Fruit fly (Drosophila melanogaster) whole organism, embryonic: Measurements from ENCODE around the gene Nepl9.

ENCODE experiments used
- Asciz ChIP-seq: fragments of 200-800 bp; sonication (Bioruptor generic); optimal IDR thresholded peaks from 2 replicates; lab custom pipeline; 2017; ENCODE audit warnings: missing biosample characterization, mild to moderate bottlenecking, missing genetic modification characterization, missing genetic modification reagents
- CG10209 ChIP-seq: fragments of 200-800 bp; sonication (Bioruptor generic); optimal IDR thresholded peaks from 3 replicates; lab custom pipeline; 2017; ENCODE audit warnings: missing biosample characterization, mild to moderate bottlenecking, missing genetic modification characterization, missing genetic modification reagents
- CG10274 ChIP-seq: fragments of 200-800 bp; sonication (Bioruptor generic); optimal IDR thresholded peaks from 3 replicates; lab custom pipeline; 2017; ENCODE audit warnings: missing biosample characterization, mild to moderate bottlenecking, missing genetic modification characterization
- CG10979 ChIP-seq: fragments of 200-800 bp; sonication (Bioruptor generic); optimal IDR thresholded peaks from 2 replicates; lab custom pipeline; 2018; ENCODE audit warnings: missing biosample characterization, mild to moderate bottlenecking, missing genetic modification characterization, moderate library complexity
- CG11085 ChIP-seq: fragments of 200-800 bp; sonication (Bioruptor generic); IDR thresholded peaks from 2 replicates; pipeline ENCODE4 v1.3.6; 2022; ENCODE audit warnings: missing biosample characterization, missing genetic modification characterization
- CG12299 ChIP-seq: fragments of 200-800 bp; sonication (Bioruptor generic); optimal IDR thresholded peaks from 2 replicates; lab custom pipeline; 2018; ENCODE audit warnings: missing biosample characterization, mild to moderate bottlenecking, missing genetic modification characterization
- CG13424 ChIP-seq: fragments of 200-800 bp; sonication (Bioruptor generic); optimal IDR thresholded peaks from 2 replicates; lab custom pipeline; 2019; ENCODE audit warnings: missing biosample characterization, mild to moderate bottlenecking, missing genetic modification characterization, moderate library complexity
- CG15269 ChIP-seq: fragments of 200-800 bp; sonication (Bioruptor generic); optimal IDR thresholded peaks from 2 replicates; lab custom pipeline; 2018; ENCODE audit warnings: missing biosample characterization, mild to moderate bottlenecking, missing genetic modification characterization, moderate library complexity
- CG16779 ChIP-seq: fragments of 200-800 bp; sonication (Bioruptor generic); IDR thresholded peaks from 2 replicates; pipeline ENCODE4 v1.3.6; 2022; ENCODE audit warnings: missing biosample characterization, missing genetic modification characterization
- CG17361 ChIP-seq: fragments of 200-800 bp; sonication (Bioruptor generic); IDR thresholded peaks from 3 replicates; pipeline ENCODE4 v1.3.6; 2022; ENCODE audit warnings: missing biosample characterization, missing genetic modification characterization
- CG18011 ChIP-seq: fragments of 200-800 bp; sonication (Bioruptor generic); optimal IDR thresholded peaks from 2 replicates; lab custom pipeline; 2017; ENCODE audit warnings: missing biosample characterization, missing genetic modification characterization, mild to moderate bottlenecking, moderate library complexity, missing genotype
- CG33213 ChIP-seq: fragments of 200-800 bp; sonication (Bioruptor generic); optimal IDR thresholded peaks from 3 replicates; lab custom pipeline; 2016; ENCODE audit warnings: missing biosample characterization, missing genetic modification characterization
- CG34376 ChIP-seq: fragments of 200-800 bp; sonication (Bioruptor generic); optimal IDR thresholded peaks from 2 replicates; lab custom pipeline; 2018; ENCODE audit warnings: missing biosample characterization, mild to moderate bottlenecking, missing genetic modification characterization
- CG3838 ChIP-seq: fragments of 200-800 bp; sonication (Bioruptor generic); optimal IDR thresholded peaks from 3 replicates; lab custom pipeline; 2016; ENCODE audit warnings: missing biosample characterization, missing genetic modification characterization
- CG8089 ChIP-seq: fragments of 200-800 bp; sonication (Bioruptor generic); optimal IDR thresholded peaks from 3 replicates; lab custom pipeline; 2016; ENCODE audit warnings: missing biosample characterization, missing genetic modification characterization
- D19B ChIP-seq: fragments of 200-800 bp; sonication (Bioruptor generic); optimal IDR thresholded peaks from 2 replicates; lab custom pipeline; 2017; ENCODE audit warnings: missing biosample characterization, mild to moderate bottlenecking, missing genetic modification characterization
- Doc2 ChIP-seq: fragments of 200-800 bp; sonication (Bioruptor generic); IDR thresholded peaks from 2 replicates; pipeline ENCODE4 v1.3.6; 2022; ENCODE audit warnings: missing biosample characterization, missing genetic modification characterization
- Eip74EF ChIP-seq, 2 experiments: fragments of 200-800 bp in 1 of 2; fragments of >200 bp in 1 of 2; sonication (Bioruptor generic) in 1 of 2; optimal IDR thresholded peaks; 2 replicates each; lab custom pipeline; 2017 to 2019; ENCODE audit warnings: missing biosample characterization in 2 of 2, missing genetic modification characterization in 2 of 2, mild to moderate bottlenecking in 1 of 2, moderate library complexity in 1 of 2
- GATAe ChIP-seq: fragments of 200-800 bp; sonication (Bioruptor generic); conservative IDR thresholded peaks from 2 replicates; pipeline ENCODE4 v1.3.6; 2022; ENCODE audit warnings: missing biosample characterization, missing genetic modification characterization
- H15 ChIP-seq: fragments of 200-800 bp; sonication (Bioruptor generic); IDR thresholded peaks from 3 replicates; pipeline ENCODE4 v1.3.6; 2022; ENCODE audit warnings: missing biosample characterization, missing genetic modification characterization
- HHEX ChIP-seq: fragments of 200-800 bp; sonication (Bioruptor generic); optimal IDR thresholded peaks from 3 replicates; lab custom pipeline; 2017; ENCODE audit warnings: missing biosample characterization, mild to moderate bottlenecking, missing genetic modification characterization, missing genetic modification reagents
- Hr3 ChIP-seq: fragments of 200-800 bp; sonication (Bioruptor generic); optimal IDR thresholded peaks from 3 replicates; lab custom pipeline; 2016; ENCODE audit warnings: missing biosample characterization, missing genetic modification characterization
- Hr78 ChIP-seq, 2 experiments: fragments of 200-800 bp in 1 of 2; fragments of >200 bp in 1 of 2; sonication (Bioruptor generic) in 1 of 2; optimal IDR thresholded peaks; 2 replicates each; lab custom pipeline; 2017 to 2019; ENCODE audit warnings: missing biosample characterization in 2 of 2, missing genetic modification characterization in 2 of 2, mild to moderate bottlenecking in 1 of 2, moderate library complexity in 1 of 2
- Lim3 ChIP-seq: fragments of 200-800 bp; sonication (Bioruptor generic); IDR thresholded peaks from 2 replicates; pipeline ENCODE4 v1.3.6; 2022; ENCODE audit warnings: missing biosample characterization, missing genetic modification characterization
- Myb ChIP-seq: fragments of 200-800 bp; sonication (Bioruptor generic); optimal IDR thresholded peaks from 2 replicates; lab custom pipeline; 2016; ENCODE audit warnings: missing biosample characterization, missing genetic modification characterization
- Scr ChIP-seq: fragments of 200-800 bp; sonication (Bioruptor generic); IDR thresholded peaks from 2 replicates; pipeline ENCODE4 v1.3.6; 2022; ENCODE audit warnings: missing biosample characterization, missing genetic modification characterization; ENCODE audit not compliant: partially characterized antibody
- Usf ChIP-seq: fragments of 200-800 bp; sonication (Bioruptor generic); optimal IDR thresholded peaks from 2 replicates; lab custom pipeline; 2017; ENCODE audit warnings: missing genotype, missing biosample characterization, missing genetic modification characterization
- bcd ChIP-seq: fragments of 200-800 bp; sonication (Bioruptor generic); optimal IDR thresholded peaks from 2 replicates; lab custom pipeline; 2017; ENCODE audit warnings: missing biosample characterization, mild to moderate bottlenecking, missing genetic modification characterization
- chinmo ChIP-seq: fragments of 200-800 bp; sonication (Bioruptor generic); IDR thresholded peaks from 4 replicates; pipeline ENCODE4 v1.3.6; 2022; ENCODE audit warnings: missing biosample characterization, missing genetic modification characterization; ENCODE audit not compliant: partially characterized antibody
- ci ChIP-seq: fragments of 200-800 bp; sonication (Bioruptor generic); IDR thresholded peaks from 3 replicates; pipeline ENCODE4 v1.3.6; 2022; ENCODE audit warnings: missing biosample characterization, missing genetic modification characterization
- corto ChIP-seq: fragments of 200-800 bp; sonication (Bioruptor generic); optimal IDR thresholded peaks from 2 replicates; lab custom pipeline; 2016; ENCODE audit warnings: missing biosample characterization, mild to moderate bottlenecking, missing genetic modification characterization, moderate library complexity
- dmrt11E ChIP-seq: fragments of 200-800 bp; sonication (Bioruptor generic); optimal IDR thresholded peaks from 3 replicates; lab custom pipeline; 2018; ENCODE audit warnings: missing biosample characterization, mild to moderate bottlenecking, missing genetic modification characterization, moderate library complexity
- ewg ChIP-seq: fragments of 200-800 bp; sonication (Bioruptor generic); optimal IDR thresholded peaks from 3 replicates; lab custom pipeline; 2017; ENCODE audit warnings: mild to moderate bottlenecking, missing biosample characterization, missing genetic modification reagents, missing genetic modification characterization
- eyg ChIP-seq: fragments of 200-800 bp; sonication (Bioruptor generic); optimal IDR thresholded peaks from 3 replicates; lab custom pipeline; 2016; ENCODE audit warnings: missing biosample characterization, missing genetic modification characterization
- grn ChIP-seq: fragments of 200-800 bp; sonication (Bioruptor generic); optimal IDR thresholded peaks from 3 replicates; lab custom pipeline; 2017; ENCODE audit warnings: missing biosample characterization, missing genetic modification characterization
- jumu ChIP-seq: fragments of 200-800 bp; sonication (Bioruptor generic); optimal IDR thresholded peaks from 3 replicates; lab custom pipeline; 2016; ENCODE audit warnings: missing biosample characterization, missing genetic modification characterization
- kni ChIP-seq: fragments of 200-800 bp; sonication (Bioruptor generic); optimal IDR thresholded peaks from 3 replicates; lab custom pipeline; 2017; ENCODE audit warnings: mild to moderate bottlenecking, missing biosample characterization, missing genetic modification reagents, missing genetic modification characterization
- lbe ChIP-seq: fragments of 200-800 bp; sonication (Bioruptor generic); optimal IDR thresholded peaks from 2 replicates; lab custom pipeline; 2016; ENCODE audit warnings: missing biosample characterization, mild to moderate bottlenecking, missing genetic modification characterization
- oc ChIP-seq: fragments of 200-800 bp; sonication (Bioruptor generic); optimal IDR thresholded peaks from 2 replicates; lab custom pipeline; 2018; ENCODE audit warnings: missing biosample characterization, mild to moderate bottlenecking, missing genetic modification characterization, moderate library complexity
- scrt ChIP-seq: fragments of 200-800 bp; sonication (Bioruptor generic); optimal IDR thresholded peaks from 2 replicates; lab custom pipeline; 2018; ENCODE audit warnings: missing biosample characterization, mild to moderate bottlenecking, missing genetic modification characterization, moderate library complexity
- sd ChIP-seq: fragments of 200-800 bp; sonication (Bioruptor generic); optimal IDR thresholded peaks from 3 replicates; lab custom pipeline; 2018; ENCODE audit warnings: missing biosample characterization, mild to moderate bottlenecking, missing genetic modification characterization, moderate library complexity
- slou ChIP-seq: fragments of 200-800 bp; sonication (Bioruptor generic); optimal IDR thresholded peaks from 3 replicates; lab custom pipeline; 2016; ENCODE audit warnings: missing biosample characterization, missing genetic modification characterization
- ssp ChIP-seq: fragments of 200-800 bp; sonication (Bioruptor generic); IDR thresholded peaks from 2 replicates; pipeline ENCODE4 v1.3.6; 2022; ENCODE audit warnings: missing biosample characterization, missing genetic modification characterization
- sug ChIP-seq: fragments of 200-800 bp; optimal IDR thresholded peaks from 2 replicates; lab custom pipeline; 2019; ENCODE audit warnings: missing biosample characterization, mild to moderate bottlenecking, missing genetic modification characterization, moderate library complexity
- tgo ChIP-seq: fragments of 200-800 bp; sonication (Bioruptor generic); IDR thresholded peaks from 3 replicates; pipeline ENCODE4 v1.3.6; 2022; ENCODE audit warnings: missing biosample characterization, missing genetic modification characterization
- toy ChIP-seq: fragments of 200-800 bp; sonication (Bioruptor generic); IDR thresholded peaks from 2 replicates; pipeline ENCODE4 v1.3.6; 2022; ENCODE audit warnings: missing biosample characterization, missing genetic modification characterization

Nepl9 gene

dm6 chr2L:16882871-16883849 lies 46.1 kb upstream of the Nepl9 start (continued):
- no peak for TF ChIP-seq lbe (GFP tag; lab: Kevin White, UChicago)
- TF ChIP-seq CG12299 (tag; lab: Kevin White, UChicago): no peak
- peak; percentile 10; the same call in 1 of the 2 replicates for TF ChIP-seq Lim3
- no peak for TF ChIP-seq corto
- TF ChIP-seq bcd (GFP tag; lab: Kevin White, UChicago): no peak
- peak; percentile 58 for TF ChIP-seq grn (GFP tag; lab: Kevin White, UChicago)
- no peak for TF ChIP-seq Myb (GFP tag; lab: Kevin White, UChicago)
- TF ChIP-seq CG33213 (GFP tag; lab: Kevin White, UChicago): no peak
- peak; percentile 6 for TF ChIP-seq Asciz (GFP tag; lab: Kevin White, UChicago)
- TF ChIP-seq CG8089 (GFP tag; lab: Kevin White, UChicago): no peak
- 0 out of 2 replicates have a peak, but pooled peaks have one; percentile 20 for TF ChIP-seq toy (GFP tag; lab: Robert Waterston, UW)
- peak; percentile 47; the same call in 2 of the 3 replicates for TF ChIP-seq ci (GFP tag; lab: Robert Waterston, UW)
- no peak for TF ChIP-seq kni (GFP tag; lab: Kevin White, UChicago)
- TF ChIP-seq GATAe (GFP tag; lab: Robert Waterston, UW): peak; percentile 34; the same call in 1 of the 2 replicates
- TF ChIP-seq Doc2 (GFP tag; lab: Robert Waterston, UW): no peak
- peak; percentile 2 for TF ChIP-seq CG15269 (tag; lab: Kevin White, UChicago)
- peak; percentile 9 for TF ChIP-seq CG10209 (GFP tag; lab: Kevin White, UChicago)
- no peak for TF ChIP-seq Hr3
- TF ChIP-seq CG34376: peak; percentile 84
- no peak for TF ChIP-seq CG3838 (GFP tag; lab: Kevin White, UChicago)
- TF ChIP-seq dmrt11E: no peak
- no peak for TF ChIP-seq Usf (GFP tag; lab: Kevin White, UChicago)
- TF ChIP-seq H15 (GFP tag; lab: Robert Waterston, UW): no peak
- TF ChIP-seq chinmo (GFP tag; lab: Robert Waterston, UW): peak; percentile 56; the same call in 2 of the 4 replicates
- peak in 1 of 2 experiments; percentile 97 for TF ChIP-seq Hr78 (GFP tag; optimal IDR thresholded peaks at IDR 0.05; lab: Kevin White, UChicago)
- TF ChIP-seq CG10979: no peak
- no peak for TF ChIP-seq ewg
- peak in 1 of 2 experiments; percentile 19 for TF ChIP-seq Eip74EF (GFP tag; optimal IDR thresholded peaks at IDR 0.05; lab: Kevin White, UChicago)
- TF ChIP-seq slou (GFP tag; lab: Kevin White, UChicago): no peak
- no peak for TF ChIP-seq CG11085 (GFP tag; lab: Robert Waterston, UW)
- TF ChIP-seq D19B (GFP tag; lab: Kevin White, UChicago): no peak
- no peak for TF ChIP-seq CG13424 (tag; lab: Kevin White, UChicago)
- no peak for TF ChIP-seq tgo
- no peak for TF ChIP-seq jumu (GFP tag; lab: Kevin White, UChicago)
- no peak for TF ChIP-seq oc (tag; lab: Kevin White, UChicago)
- TF ChIP-seq scrt (GFP tag; lab: Kevin White, UChicago): peak; percentile 61
- no peak for TF ChIP-seq Scr
- TF ChIP-seq CG10274 (GFP tag; lab: Kevin White, UChicago): no peak
- TF ChIP-seq eyg (GFP tag; lab: Kevin White, UChicago): no peak
- peak; percentile 36 for TF ChIP-seq sd
- no peak for TF ChIP-seq ssp (GFP tag; lab: Robert Waterston, UW)
- TF ChIP-seq CG18011 (GFP tag; lab: Kevin White, UChicago): no peak
- TF ChIP-seq CG17361 (GFP tag; lab: Robert Waterston, UW): no peak
- no peak for TF ChIP-seq CG16779 (GFP tag; lab: Robert Waterston, UW)
- TF ChIP-seq sug (tag; lab: Kevin White, UChicago): peak; percentile 59
- TF ChIP-seq HHEX (GFP tag; lab: Kevin White, UChicago): peak; percentile 28
